Fruit fly (Drosophila melanogaster) whole organism, embryonic: ENCODE data around the gene E2f1.

Experiments used
- Dip2 ChIP-seq: fragments of 200-800 bp; sonication (Bioruptor generic); IDR thresholded peaks from 2 replicates; pipeline ENCODE4 v1.3.6; 2022; ENCODE audit warnings: missing biosample characterization, missing genetic modification characterization
- disco-r ChIP-seq: fragments of 200-800 bp; sonication (Bioruptor generic); optimal IDR thresholded peaks from 2 replicates; lab custom pipeline; 2016; ENCODE audit warnings: missing biosample characterization, missing genetic modification characterization
- sd ChIP-seq: fragments of 200-800 bp; sonication (Bioruptor generic); optimal IDR thresholded peaks from 3 replicates; lab custom pipeline; 2018; ENCODE audit warnings: missing biosample characterization, mild to moderate bottlenecking, missing genetic modification characterization, moderate library complexity

DNA sequence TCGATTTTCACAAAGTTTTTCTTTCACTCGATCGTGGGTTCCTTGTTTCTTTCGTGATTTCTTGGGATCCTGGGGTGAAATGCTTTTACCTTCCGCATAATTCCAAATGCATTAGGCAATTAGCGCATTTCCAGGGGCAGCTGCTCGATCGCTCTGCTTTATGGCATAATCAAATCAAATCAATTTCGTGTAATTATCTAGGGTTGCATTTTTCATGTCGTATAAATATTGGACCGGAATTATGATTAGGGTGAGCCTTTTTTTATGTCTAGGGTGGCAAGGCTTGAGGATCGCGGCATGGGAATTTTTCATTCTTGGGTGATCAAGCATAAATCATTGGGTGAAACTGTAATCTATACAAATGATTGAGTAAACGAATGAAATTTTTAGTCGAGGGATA, 5.9 kb downstream of the E2f1 start:
- TF ChIP-seq Dip2 (GFP tag; lab: Robert Waterston, UW), result no peak
- TF ChIP-seq sd (tag; lab: Kevin White, UChicago), result no peak
- TF ChIP-seq disco-r, result no peak
